Worm (Caenorhabditis elegans) whole organism, L3 larva: ENCODE results near the gene ptl-1.

ENCODE experiments used
- ceh-82 ChIP-seq: fragments of 150-350 bp; optimal IDR thresholded peaks from 2 replicates; lab custom pipeline; 2014; ENCODE audit warnings: missing biosample characterization, missing genetic modification characterization
- lin-39 ChIP-seq: fragments of 150-350 bp; optimal IDR thresholded peaks from 2 replicates; lab custom pipeline; 2018; ENCODE audit warnings: missing biosample characterization, missing genetic modification reagents, missing genetic modification characterization
- nfya-1 ChIP-seq: sonication (generic microtip); optimal IDR thresholded peaks from 2 replicates; lab custom pipeline; 2017; ENCODE audit warnings: missing genetic modification characterization, mild to moderate bottlenecking, missing compliant biosample characterization, antibody characterized with exemption, moderate library complexity; ENCODE audit not compliant: insufficient read depth
- snpc-4 ChIP-seq: fragments of 150-350 bp; optimal IDR thresholded peaks from 2 replicates; lab custom pipeline; 2014; ENCODE audit warnings: missing biosample characterization, missing genetic modification characterization
- unc-39 ChIP-seq: sonication (generic microtip); optimal IDR thresholded peaks from 4 replicates; lab custom pipeline; 2017; ENCODE audit warnings: missing biosample characterization, missing genetic modification characterization
- zag-1 ChIP-seq: fragments of 150-350 bp; optimal IDR thresholded peaks from 2 replicates; lab custom pipeline; 2014; ENCODE audit warnings: missing biosample characterization, missing genetic modification characterization

- TF ChIP-seq zag-1 (tag; lab: Kevin White, UChicago) (no peak), snpc-4 (tag; lab: Kevin White, UChicago) (no peak), unc-39 (tag; lab: Kevin White, UChicago) (no peak), lin-39 (tag; lab: Kevin White, UChicago) (no peak), nfya-1 (tag; lab: Kevin White, UChicago) (no peak), ceh-82 (no peak)
These were observed 30.1 kb downstream of the ptl-1 start, which contains the start of gene trpp-11 for ce11 chrIII:794984-795596.
